Worm (Caenorhabditis elegans): ENCODE results near the gene ZC395.4.

ZC395.4 gene

ce11 chrIII:5263299-5263993 lies 6.5 kb upstream of the ZC395.4 start, which contains the start of the genes C34E10.9 and hap-1:
Gene C34E10.9 (minus strand): TSS chrIII:5263399.
Gene hap-1 (plus strand): TSS chrIII:5263943.
- TF ChIP-seq pqm-1 (tag; optimal IDR thresholded peaks at IDR 0.05) = no peak
- no peak for TF ChIP-seq efl-1 (optimal IDR thresholded peaks at IDR 0.05)
- peak in 1 of 2 experiments; percentile 18 for TF ChIP-seq efl-1 (GFP tag; optimal IDR thresholded peaks at IDR 0.05 in 1 of 2)

DNA sequence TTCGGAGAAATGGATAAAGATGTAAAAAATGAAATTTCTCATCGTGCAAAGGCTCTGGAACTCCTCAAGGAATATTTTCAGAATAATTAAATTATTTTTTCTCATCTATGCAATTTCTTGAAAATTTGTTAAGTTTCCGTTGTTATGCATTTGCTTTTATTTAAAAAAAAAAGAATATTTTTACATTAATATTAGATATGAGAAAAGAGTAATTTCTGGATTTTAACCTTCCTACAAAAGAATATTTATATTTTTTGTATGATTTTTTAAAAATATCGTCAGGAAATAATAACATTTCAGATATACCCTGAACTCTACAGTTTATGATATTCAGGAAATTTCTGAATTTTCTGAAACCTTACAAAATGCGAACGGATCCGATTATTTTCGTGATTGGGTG lies 5.1 kb upstream of the ZC395.4 start, which contains the start of gene gro-1:
Gene gro-1, plus strand, starts transcription at position 301 of the 400 bp plus-strand sequence.
- TF ChIP-seq mef-2 (tag; optimal IDR thresholded peaks at IDR 0.05) = no peak
- no peak for TF ChIP-seq elt-3 (tag; optimal IDR thresholded peaks at IDR 0.05)
- no peak for TF ChIP-seq unc-62 (GFP tag; optimal IDR thresholded peaks at IDR 0.05)
- TF ChIP-seq zag-1 (tag; optimal IDR thresholded peaks at IDR 0.05) = no peak
- no peak for TF ChIP-seq nhr-84 (tag; optimal IDR thresholded peaks at IDR 0.05)
- no peak for TF ChIP-seq fkh-8 (tag; optimal IDR thresholded peaks at IDR 0.05)
- no peak for TF ChIP-seq mab-9 (GFP tag; IDR thresholded peaks at IDR 0.05)
- no peak for TF ChIP-seq irx-1 (tag; optimal IDR thresholded peaks at IDR 0.05)
- TF ChIP-seq nhr-47 (tag; optimal IDR thresholded peaks at IDR 0.05) = no peak
- no peak for TF ChIP-seq pax-3 (tag; optimal IDR thresholded peaks at IDR 0.05)
- TF ChIP-seq hpl-2 (GFP tag; optimal IDR thresholded peaks at IDR 0.05) = no peak
- TF ChIP-seq unc-30 (tag; optimal IDR thresholded peaks at IDR 0.05) = no peak
- TF ChIP-seq ceh-90 (tag; optimal IDR thresholded peaks at IDR 0.05) = no peak

ce11 chrIII:5267217-5267906 lies 2.6 kb upstream of the ZC395.4 start, which contains the start of gene ZC395.5:
Gene ZC395.5 (plus strand): TSS chrIII:5267848.
- TF ChIP-seq nhr-237 (tag; optimal IDR thresholded peaks at IDR 0.05) (no peak), nhr-20 (tag; optimal IDR thresholded peaks at IDR 0.05) (peak; percentile 28), nhr-71 (tag; optimal IDR thresholded peaks at IDR 0.05) (no peak), lsy-2 (tag; optimal IDR thresholded peaks at IDR 0.05) (peak in 1 of 2 experiments; percentile 24), egl-13 (tag; optimal IDR thresholded peaks at IDR 0.05) (no peak), elt-2 (tag; optimal IDR thresholded peaks at IDR 0.05) (peak; percentile 69), nhr-90 (tag; optimal IDR thresholded peaks at IDR 0.05; ENCODE audit: poor library complexity) (peak; percentile 14), ceh-90 (tag; optimal IDR thresholded peaks at IDR 0.05) (no peak), lin-35 (GFP tag; optimal IDR thresholded peaks at IDR 0.05) (peak in 1 of 2 experiments; percentile 34), lin-14 (GFP tag; optimal IDR thresholded peaks at IDR 0.05) (no peak), zip-4 (GFP tag; optimal IDR thresholded peaks at IDR 0.05) (no peak), efl-1 (optimal IDR thresholded peaks at IDR 0.05) (no peak), efl-1 (GFP tag; optimal IDR thresholded peaks at IDR 0.05 in 1 of 2) (peak in 1 of 2 experiments; percentile 52), ama-1 (optimal IDR thresholded peaks at IDR 0.05) (no peak), F16B12.6 (tag; optimal IDR thresholded peaks at IDR 0.05) (no peak), snu-23 (GFP tag; optimal IDR thresholded peaks at IDR 0.05) (peak; percentile 8), ztf-11 (tag; optimal IDR thresholded peaks at IDR 0.05) (no peak), sptf-1 (tag; optimal IDR thresholded peaks at IDR 0.05) (no peak), blmp-1 (tag; optimal IDR thresholded peaks at IDR 0.05) (peak; percentile 16)

DNA sequence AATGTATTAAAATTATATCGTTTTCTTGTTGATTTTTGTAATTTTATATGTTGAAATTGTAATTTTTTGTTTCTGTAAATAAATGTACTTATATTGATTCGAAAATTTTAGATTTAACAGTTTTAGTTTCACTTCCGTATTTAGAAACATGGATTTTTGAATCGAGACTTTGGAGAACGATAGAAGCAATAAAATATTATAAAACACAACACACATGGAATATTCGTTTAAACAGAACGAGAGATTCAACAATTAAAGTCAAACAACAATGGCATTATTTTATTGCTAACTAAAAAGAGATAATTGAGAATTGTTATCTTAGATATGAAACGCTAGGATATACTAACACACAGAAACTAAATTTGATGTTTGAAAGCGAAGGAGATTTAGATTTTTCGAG lies 1.4 kb upstream of the ZC395.4 start:
- TF ChIP-seq fkh-8 (tag; optimal IDR thresholded peaks at IDR 0.05) = no peak
- TF ChIP-seq nhr-12 (tag; optimal IDR thresholded peaks at IDR 0.05) = no peak
- no peak for TF ChIP-seq isw-1 (GFP tag; IDR thresholded peaks at IDR 0.05)
- no peak for TF ChIP-seq ceh-90 (tag; optimal IDR thresholded peaks at IDR 0.05)
- TF ChIP-seq unc-98 (GFP tag; IDR thresholded peaks at IDR 0.05) = no peak
- no peak for TF ChIP-seq tlp-1 (tag; optimal IDR thresholded peaks at IDR 0.05)
- TF ChIP-seq pag-3 (tag; optimal IDR thresholded peaks at IDR 0.05; ENCODE audit: borderline replicate concordance, insufficient read depth) = no peak
- TF ChIP-seq ceh-63 (GFP tag; optimal IDR thresholded peaks at IDR 0.05) = no peak
- TF ChIP-seq xbp-1 (tag; optimal IDR thresholded peaks at IDR 0.05) = no peak
- no peak for TF ChIP-seq ztf-11 (tag; optimal IDR thresholded peaks at IDR 0.05)
- no peak for TF ChIP-seq efl-1 (optimal IDR thresholded peaks at IDR 0.05)
- TF ChIP-seq efl-1 (GFP tag; optimal IDR thresholded peaks at IDR 0.05 in 1 of 2) = peak in 1 of 2 experiments; percentile 69
- no peak for TF ChIP-seq egl-27 (tag; optimal IDR thresholded peaks at IDR 0.05)
- TF ChIP-seq ets-5 (GFP tag; IDR thresholded peaks at IDR 0.05) = no peak
- TF ChIP-seq grh-1 (GFP tag; IDR thresholded peaks at IDR 0.05) = no peak
- no peak for TF ChIP-seq mdl-1 (tag; optimal IDR thresholded peaks at IDR 0.05)
- TF ChIP-seq irx-1 (tag; optimal IDR thresholded peaks at IDR 0.05) = no peak
- no peak for TF ChIP-seq lin-14 (GFP tag; optimal IDR thresholded peaks at IDR 0.05)
- no peak for TF ChIP-seq egl-13 (tag; optimal IDR thresholded peaks at IDR 0.05)
- no peak for TF ChIP-seq unc-130 (tag; optimal IDR thresholded peaks at IDR 0.05)
- TF ChIP-seq ceh-8 (GFP tag; optimal IDR thresholded peaks at IDR 0.05) = no peak
- no peak for TF ChIP-seq nhr-71 (tag; optimal IDR thresholded peaks at IDR 0.05)
